Worm (Caenorhabditis elegans) whole organism, L1 larva: ENCODE measurements around the gene algn-5.

Experiments used
- F16B12.6 ChIP-seq: fragments of 150-350 bp; optimal IDR thresholded peaks from 2 replicates; lab custom pipeline; 2014; ENCODE audit warnings: missing biosample characterization, missing genetic modification characterization
- aha-1 ChIP-seq: fragments of 150-350 bp; optimal IDR thresholded peaks from 2 replicates; lab custom pipeline; 2014; ENCODE audit warnings: missing biosample characterization, missing genetic modification characterization
- alr-1 ChIP-seq: fragments of 200-800 bp; sonication (Bioruptor generic); optimal IDR thresholded peaks from 2 replicates; lab custom pipeline; 2018; ENCODE audit warnings: borderline replicate concordance, mild to moderate bottlenecking, missing genetic modification characterization, missing compliant biosample characterization
- aly-2 ChIP-seq: fragments of 150-350 bp; optimal IDR thresholded peaks from 2 replicates; lab custom pipeline; 2014; ENCODE audit warnings: missing biosample characterization, missing genetic modification characterization
- ama-1 ChIP-seq: fragments of 150-350 bp; optimal IDR thresholded peaks from 2 replicates; lab custom pipeline; 2014
- ceh-82 ChIP-seq, 3 experiments: fragments of 150-350 bp in 1 of 3; sonication (generic microtip) in 2 of 3; optimal IDR thresholded peaks; 2 replicates each; lab custom pipeline; 2014 to 2017; ENCODE audit warnings: missing biosample characterization in 3 of 3, missing genetic modification characterization in 3 of 3
- ceh-90 ChIP-seq: sonication (generic microtip); optimal IDR thresholded peaks from 2 replicates; lab custom pipeline; 2016; ENCODE audit warnings: missing genetic modification characterization, missing compliant biosample characterization
- dpl-1 ChIP-seq, 3 experiments: fragments of 150-350 bp in 2 of 3; sonication (generic microtip) in 1 of 3; optimal IDR thresholded peaks; 2 replicates each; lab custom pipeline; 2014 to 2017; ENCODE audit warnings: missing biosample characterization in 3 of 3, missing genetic modification characterization in 3 of 3, missing genetic modification reagents in 3 of 3
- efl-3 ChIP-seq: fragments of 200-800 bp; sonication (Bioruptor generic); optimal IDR thresholded peaks from 2 replicates; lab custom pipeline; 2018; ENCODE audit warnings: mild to moderate bottlenecking, missing genetic modification characterization, missing compliant biosample characterization
- egl-13 ChIP-seq: sonication (generic microtip); optimal IDR thresholded peaks from 2 replicates; lab custom pipeline; 2016; ENCODE audit warnings: missing genotype, missing genetic modification reagents, missing genetic modification characterization, missing compliant biosample characterization
- elt-2 ChIP-seq: sonication (generic microtip); optimal IDR thresholded peaks from 2 replicates; lab custom pipeline; 2016; ENCODE audit warnings: missing genetic modification characterization, mild to moderate bottlenecking, inconsistent platforms, missing compliant biosample characterization, missing genetic modification reagents
- fkh-4 ChIP-seq: sonication (generic microtip); optimal IDR thresholded peaks from 2 replicates; lab custom pipeline; 2016; ENCODE audit warnings: missing compliant biosample characterization, missing genetic modification characterization, borderline replicate concordance
- fkh-8 ChIP-seq: sonication (generic microtip); optimal IDR thresholded peaks from 2 replicates; lab custom pipeline; 2016; ENCODE audit warnings: mild to moderate bottlenecking, missing genetic modification characterization, missing compliant biosample characterization
- grh-1 ChIP-seq: fragments of 200-800 bp; sonication (Bioruptor generic); IDR thresholded peaks from 2 replicates; pipeline ENCODE4 v1.3.6; 2022; ENCODE audit warnings: missing genetic modification reagents, missing genetic modification characterization, missing compliant biosample characterization
- hlh-17 ChIP-seq: fragments of 200-800 bp; sonication (Bioruptor generic); optimal IDR thresholded peaks from 2 replicates; lab custom pipeline; 2018; ENCODE audit warnings: missing genetic modification characterization, mild to moderate bottlenecking, missing compliant biosample characterization, moderate library complexity, borderline replicate concordance
- lin-13 ChIP-seq: fragments of 150-350 bp; optimal IDR thresholded peaks from 2 replicates; lab custom pipeline; 2014; ENCODE audit warnings: missing biosample characterization, missing genetic modification reagents, missing genetic modification characterization
- lin-14 ChIP-seq: fragments of 200-800 bp; sonication (Bioruptor generic); optimal IDR thresholded peaks from 2 replicates; lab custom pipeline; 2018; ENCODE audit warnings: mild to moderate bottlenecking, missing genetic modification characterization, moderate library complexity, missing compliant biosample characterization
- lin-15B ChIP-seq: fragments of 150-350 bp; sonication (generic microtip); optimal IDR thresholded peaks from 3 replicates; lab custom pipeline; 2014; ENCODE audit warnings: missing biosample characterization, missing genetic modification characterization
- lin-35 ChIP-seq, 2 experiments: fragments of 150-350 bp; optimal IDR thresholded peaks; 2 replicates each; lab custom pipeline; 2014; ENCODE audit warnings: missing biosample characterization in 2 of 2, missing genetic modification characterization in 2 of 2, missing genetic modification reagents in 2 of 2
- lsy-2 ChIP-seq, 2 experiments: fragments of 150-350 bp; optimal IDR thresholded peaks; 2 replicates each; lab custom pipeline; 2014; ENCODE audit warnings: missing biosample characterization in 2 of 2, missing genetic modification characterization in 2 of 2
- mab-9 ChIP-seq: fragments of 200-800 bp; sonication (Bioruptor generic); IDR thresholded peaks from 2 replicates; pipeline ENCODE4 v1.3.6; 2022; ENCODE audit warnings: missing genetic modification reagents, missing genetic modification characterization, missing compliant biosample characterization
- mep-1 ChIP-seq: fragments of 150-350 bp; optimal IDR thresholded peaks from 2 replicates; lab custom pipeline; 2014; ENCODE audit warnings: missing biosample characterization, missing genetic modification characterization
- nhr-28 ChIP-seq: fragments of 150-350 bp; optimal IDR thresholded peaks from 2 replicates; lab custom pipeline; 2014; ENCODE audit warnings: missing biosample characterization, missing genetic modification characterization
- nhr-77 ChIP-seq: fragments of 150-350 bp; optimal IDR thresholded peaks from 2 replicates; lab custom pipeline; 2014; ENCODE audit warnings: missing biosample characterization, missing genetic modification characterization
- nhr-85 ChIP-seq: sonication (generic microtip); peaks from one replicate; lab custom pipeline; 2016; ENCODE audit warnings: missing genetic modification characterization, inconsistent platforms, missing compliant biosample characterization
- pag-3 ChIP-seq: sonication (generic microtip); optimal IDR thresholded peaks from 2 replicates; lab custom pipeline; 2017; ENCODE audit warnings: missing genetic modification characterization, mild to moderate bottlenecking, missing compliant biosample characterization, antibody characterized with exemption, borderline replicate concordance; ENCODE audit not compliant: insufficient read depth
- pqm-1 ChIP-seq: sonication (generic microtip); optimal IDR thresholded peaks from 3 replicates; lab custom pipeline; 2017; ENCODE audit warnings: missing biosample characterization, missing genetic modification characterization
- rnt-1 ChIP-seq: sonication (generic microtip); optimal IDR thresholded peaks from 2 replicates; lab custom pipeline; 2016; ENCODE audit warnings: mild to moderate bottlenecking, missing genetic modification characterization, moderate library complexity, missing compliant biosample characterization
- skn-1 ChIP-seq: fragments of 150-350 bp; optimal IDR thresholded peaks from 2 replicates; lab custom pipeline; 2014; ENCODE audit warnings: missing biosample characterization, missing genetic modification characterization
- sox-4 ChIP-seq: sonication (generic microtip); optimal IDR thresholded peaks from 2 replicates; lab custom pipeline; 2016; ENCODE audit warnings: missing genetic modification characterization, missing compliant biosample characterization
- sptf-1 ChIP-seq: fragments of 150-350 bp; optimal IDR thresholded peaks from 2 replicates; lab custom pipeline; 2014; ENCODE audit warnings: missing biosample characterization, missing genetic modification characterization
- tlp-1 ChIP-seq: fragments of 150-350 bp; optimal IDR thresholded peaks from 2 replicates; lab custom pipeline; 2014; ENCODE audit warnings: missing biosample characterization, missing genetic modification characterization
- unc-62 ChIP-seq: fragments of 150-350 bp; optimal IDR thresholded peaks from 2 replicates; lab custom pipeline; 2014; ENCODE audit warnings: missing biosample characterization, missing genetic modification reagents, missing genetic modification characterization
- unc-86 ChIP-seq: sonication (generic microtip); optimal IDR thresholded peaks from 2 replicates; lab custom pipeline; 2016; ENCODE audit warnings: missing genetic modification characterization, missing compliant biosample characterization
- unc-98 ChIP-seq: fragments of 200-800 bp; sonication (Bioruptor generic); IDR thresholded peaks from 2 replicates; pipeline ENCODE4 v1.3.6; 2022; ENCODE audit warnings: missing genetic modification characterization, missing compliant biosample characterization
- vab-15 ChIP-seq: sonication (generic microtip); optimal IDR thresholded peaks from 2 replicates; lab custom pipeline; 2017; ENCODE audit warnings: missing genotype, mild to moderate bottlenecking, missing genetic modification characterization, missing compliant biosample characterization
- xbp-1 ChIP-seq: sonication (generic microtip); optimal IDR thresholded peaks from 2 replicates; lab custom pipeline; 2016; ENCODE audit warnings: missing genetic modification characterization, missing compliant biosample characterization
- zip-4 ChIP-seq: fragments of 200-800 bp; sonication (Bioruptor generic); optimal IDR thresholded peaks from 2 replicates; lab custom pipeline; 2018; ENCODE audit warnings: mild to moderate bottlenecking, missing genetic modification characterization, moderate library complexity, missing compliant biosample characterization
- ztf-4 ChIP-seq: fragments of 150-350 bp; optimal IDR thresholded peaks from 2 replicates; lab custom pipeline; 2014; ENCODE audit warnings: missing biosample characterization, missing genetic modification characterization

The algn-5 gene

ce11 chrV:4194587-4195211 is 678 bp upstream of the algn-5 start, which contains the start of gene Y45G5AM.9 (continued):
- TF ChIP-seq hlh-17 (GFP tag; lab: Kevin White, UChicago) (no peak), mep-1 (peak; percentile 80), unc-86 (peak; percentile 79), sptf-1 (tag; lab: Kevin White, UChicago) (no peak)

DNA sequence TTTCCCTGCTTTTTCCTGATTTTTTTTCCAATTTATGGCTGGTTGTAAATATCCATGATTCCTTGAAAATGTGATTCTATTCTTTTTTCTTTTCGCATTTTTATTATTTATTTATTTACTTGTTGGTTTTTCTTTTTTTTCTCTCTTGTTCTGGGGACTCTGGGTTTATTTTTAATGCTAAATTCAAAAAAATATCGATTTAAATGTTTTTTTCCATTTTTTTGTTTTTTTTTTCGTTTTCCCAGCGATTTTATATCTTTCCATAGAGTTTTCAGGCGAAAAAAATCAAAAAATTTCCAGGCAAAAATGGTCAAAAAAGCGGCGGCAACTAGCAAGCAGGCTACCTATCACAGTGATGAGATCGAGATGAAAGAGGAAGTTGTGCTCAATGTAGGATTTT is 3.8 kb downstream of the algn-5 start, which contains the start of gene rpac-40:
rpac-40 (plus strand) TSS at position 301 of the 400 bp plus-strand sequence.
- TF ChIP-seq grh-1 (GFP tag; lab: Robert Waterston, UW) (no peak), lsy-2 (tag; optimal IDR thresholded peaks at IDR 0.05; lab: Kevin White, UChicago) (no peak), lin-13 (GFP tag; lab: Kevin White, UChicago) (no peak), nhr-28 (tag; lab: Kevin White, UChicago) (no peak), nhr-77 (no peak), lin-14 (GFP tag; lab: Kevin White, UChicago) (no peak), pqm-1 (tag; lab: Kevin White, UChicago) (no peak), F16B12.6 (tag; lab: Kevin White, UChicago) (no peak), unc-62 (GFP tag; lab: Kevin White, UChicago) (no peak), fkh-8 (tag; lab: Kevin White, UChicago) (no peak), tlp-1 (tag; lab: Kevin White, UChicago) (no peak), lin-35 (GFP tag; optimal IDR thresholded peaks at IDR 0.05; lab: Kevin White, UChicago) (no peak), skn-1 (tag; lab: Kevin White, UChicago) (no peak), ceh-90 (tag; lab: Kevin White, UChicago) (no peak), aha-1 (no peak), dpl-1 (GFP tag; optimal IDR thresholded peaks at IDR 0.05; lab: Kevin White, UChicago) (no peak), pag-3 (no peak), ceh-82 (tag; optimal IDR thresholded peaks at IDR 0.05; lab: Kevin White, UChicago) (no peak), elt-2 (no peak), alr-1 (tag; lab: Kevin White, UChicago) (no peak)

- no peak for TF ChIP-seq mab-9 (GFP tag; lab: Robert Waterston, UW)
- no peak for TF ChIP-seq aly-2 (tag; lab: Kevin White, UChicago)
- no peak for TF ChIP-seq sox-4 (tag; lab: Kevin White, UChicago)
- no peak for TF ChIP-seq zip-4 (GFP tag; lab: Kevin White, UChicago)
- no peak for TF ChIP-seq rnt-1 (tag; lab: Kevin White, UChicago)
- no peak for TF ChIP-seq mep-1
- no peak for TF ChIP-seq dpl-1 (GFP tag; optimal IDR thresholded peaks at IDR 0.05; lab: Kevin White, UChicago)
- no peak for TF ChIP-seq ama-1 (lab: Kevin White, UChicago)
- TF ChIP-seq lin-15B, result no peak
- no peak for TF ChIP-seq unc-62 (GFP tag; lab: Kevin White, UChicago)
- no peak for TF ChIP-seq egl-13 (tag; lab: Kevin White, UChicago)
- no peak for TF ChIP-seq efl-3 (GFP tag; lab: Kevin White, UChicago)
- no peak for TF ChIP-seq vab-15 (tag; lab: Kevin White, UChicago)
- TF ChIP-seq unc-98, result no peak
- TF ChIP-seq lin-35 (GFP tag; optimal IDR thresholded peaks at IDR 0.05; lab: Kevin White, UChicago), result no peak
- no peak for TF ChIP-seq nhr-85
- no peak for TF ChIP-seq ztf-4 (tag; lab: Kevin White, UChicago)
- TF ChIP-seq xbp-1, result no peak
- TF ChIP-seq fkh-4, result no peak
Measured at ce11 chrV:4204421-4204820, 9.0 kb downstream of the algn-5 start, which contains the start of gene H43I07.1. Gene H43I07.1, plus strand, starts transcription at chrV:4204721.
